Worm (Caenorhabditis elegans): ENCODE measurements around the gene twk-14.

DNA sequence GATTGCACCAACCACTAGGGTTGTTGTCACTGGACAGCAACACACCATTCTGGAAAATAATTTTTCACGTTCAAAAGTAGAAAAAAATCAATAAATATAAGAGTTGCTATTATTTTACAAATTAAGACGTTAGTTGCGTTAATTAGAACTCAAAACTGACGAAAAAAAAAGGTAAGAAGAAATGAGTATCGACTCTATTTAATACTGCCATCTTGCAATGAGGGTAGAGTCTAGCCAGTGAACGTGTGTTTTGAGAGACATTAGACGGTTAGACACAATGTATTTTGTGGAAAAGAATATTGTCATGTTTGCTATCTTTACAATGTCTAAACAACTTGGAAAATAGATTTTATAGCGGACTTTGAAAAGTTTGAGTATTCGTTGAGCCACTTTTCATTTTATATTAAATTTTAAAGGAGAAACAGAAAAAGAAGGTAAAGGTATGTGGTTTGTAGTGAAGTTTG lies 18.2 kb upstream of the twk-14 start, which contains the start of gene cdr-6:
- TF ChIP-seq ets-7 (tag; optimal IDR thresholded peaks at IDR 0.05) (no peak), ama-1 (optimal IDR thresholded peaks at IDR 0.05) (no peak), flt-1 (GFP tag; IDR thresholded peaks at IDR 0.05) (no peak), hmbx-1 (tag; optimal IDR thresholded peaks at IDR 0.05) (no peak), aly-1 (tag; optimal IDR thresholded peaks at IDR 0.05) (no peak), F13C5.2 (tag; optimal IDR thresholded peaks at IDR 0.05) (no peak), scrt-1 (GFP tag; IDR thresholded peaks at IDR 0.05) (no peak), sea-1 (GFP tag; conservative IDR thresholded peaks at IDR 0.05) (no peak), ceh-13 (GFP tag; optimal IDR thresholded peaks at IDR 0.05) (no peak), ceh-36 (tag; optimal IDR thresholded peaks at IDR 0.05) (no peak), tbx-11 (GFP tag; IDR thresholded peaks at IDR 0.05) (no peak), tbx-37 (GFP tag; conservative IDR thresholded peaks at IDR 0.05) (no peak), pes-1 (GFP tag; IDR thresholded peaks at IDR 0.05) (no peak), hnd-1 (tag; optimal IDR thresholded peaks at IDR 0.05) (no peak)

All from whole organism, early embryonic.